Fruit fly (Drosophila melanogaster): ENCODE results near the gene RabGGTb.

RabGGTb gene

DNA sequence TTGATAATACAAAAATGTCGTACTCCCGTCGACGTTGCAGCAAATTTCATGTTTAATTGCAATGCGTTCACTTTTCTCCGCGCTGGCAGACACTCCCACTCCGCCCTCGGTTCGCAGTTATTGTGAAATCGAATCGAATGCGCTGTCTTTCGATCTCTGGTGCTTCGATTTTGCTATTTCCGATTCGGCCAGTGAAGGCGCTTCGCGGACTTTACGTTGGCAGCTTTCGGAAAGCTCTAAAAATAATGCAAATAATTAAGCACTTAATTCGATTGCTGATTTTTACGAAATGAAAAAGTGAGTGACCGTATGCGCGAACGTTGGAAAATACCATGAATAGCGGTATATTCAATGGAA lies 4.7 kb upstream of the RabGGTb start, which contains the start of gene Ifrd1:
TSS of gene Ifrd1 (minus strand) at position 305 of the 357 bp plus-strand sequence.
- TF ChIP-seq nau (GFP tag; optimal IDR thresholded peaks at IDR 0.05), result no peak
- TF ChIP-seq chm (GFP tag; IDR thresholded peaks at IDR 0.05), result peak; percentile 62; the same call in 1 of the 2 replicates
- TF ChIP-seq Deaf1 (tag; optimal IDR thresholded peaks at IDR 0.05), result peak; percentile 5
- TF ChIP-seq ci (GFP tag; IDR thresholded peaks at IDR 0.05), result peak; percentile 5; the same call in 1 of the 3 replicates
- no peak for TF ChIP-seq gro (GFP tag; optimal IDR thresholded peaks at IDR 0.05)
- TF ChIP-seq nerfin-1 (tag; optimal IDR thresholded peaks at IDR 0.05), result no peak
- no peak for TF ChIP-seq Fer2 (tag; optimal IDR thresholded peaks at IDR 0.05)
- no peak for TF ChIP-seq gce (GFP tag; IDR thresholded peaks at IDR 0.05)
- peak; percentile 29 for TF ChIP-seq exex (tag; optimal IDR thresholded peaks at IDR 0.05)
- TF ChIP-seq CG4617 (GFP tag; optimal IDR thresholded peaks at IDR 0.05; ENCODE audit: borderline replicate concordance), result peak; percentile 4
- peak; percentile 38; the same call in 2 of the 4 replicates for TF ChIP-seq chinmo (GFP tag; IDR thresholded peaks at IDR 0.05; ENCODE audit: partially characterized antibody)
- peak; percentile 11 for TF ChIP-seq CG17568 (GFP tag; optimal IDR thresholded peaks at IDR 0.05)
- TF ChIP-seq fd96Cb (tag; optimal IDR thresholded peaks at IDR 0.05), result no peak
- TF ChIP-seq trh (GFP tag; optimal IDR thresholded peaks at IDR 0.05), result no peak
- no peak for TF ChIP-seq CG8290 (GFP tag; optimal IDR thresholded peaks at IDR 0.05)
- peak in 1 of 2 experiments; percentile 36 for TF ChIP-seq CG8290 (tag; optimal IDR thresholded peaks at IDR 0.05)
- TF ChIP-seq CG2199 (GFP tag; IDR thresholded peaks at IDR 0.05), result 0 out of 3 replicates have a peak, but pooled peaks have one; percentile 9
- peak; percentile 82 for TF ChIP-seq MESR4 (GFP tag; optimal IDR thresholded peaks at IDR 0.05)
- 0 out of 2 replicates have a peak, but pooled peaks have one; percentile 13 for TF ChIP-seq rib (GFP tag; IDR thresholded peaks at IDR 0.05)
- no peak for TF ChIP-seq CG8924 (tag; optimal IDR thresholded peaks at IDR 0.05)
- TF ChIP-seq CG7745 (tag; optimal IDR thresholded peaks at IDR 0.05), result peak; percentile 100
- TF ChIP-seq z (GFP tag; IDR thresholded peaks at IDR 0.05), result no peak

dm6 chr2L:2874542-2875194 lies 4.2 kb upstream of the RabGGTb start, which contains the start of gene CG8814:
TSS of gene CG8814 (plus strand) at chr2L:2874890.
- TF ChIP-seq Nf-YA (GFP tag; IDR thresholded peaks at IDR 0.05) (no peak), CG7839 (tag; optimal IDR thresholded peaks at IDR 0.05) (peak; percentile 68), pho (GFP tag; optimal IDR thresholded peaks at IDR 0.05) (peak; percentile 57), CG12104 (GFP tag; optimal IDR thresholded peaks at IDR 0.05) (peak; percentile 68), CG14050 (GFP tag; IDR thresholded peaks at IDR 0.05) (peak; percentile 53; the same call in 2 of the 3 replicates), Nf-YC (tag; optimal IDR thresholded peaks at IDR 0.05) (peak; percentile 80), CG12299 (tag; optimal IDR thresholded peaks at IDR 0.05) (no peak), cg (GFP tag; optimal IDR thresholded peaks at IDR 0.05) (peak; percentile 96), unpg (GFP tag; optimal IDR thresholded peaks at IDR 0.05) (peak; percentile 13), CG6683 (GFP tag; optimal IDR thresholded peaks at IDR 0.05) (no peak), Blimp-1 (GFP tag; optimal IDR thresholded peaks at IDR 0.05) (peak; percentile 27), gce (GFP tag; IDR thresholded peaks at IDR 0.05) (no peak), dmrt11E (tag; optimal IDR thresholded peaks at IDR 0.05) (peak; percentile 51), jigr1 (GFP tag; IDR thresholded peaks at IDR 0.05) (peak; percentile 65; the same call in 2 of the 3 replicates), sna (GFP tag; IDR thresholded peaks at IDR 0.05; ENCODE audit: partially characterized antibody) (no peak), CG4404 (GFP tag; IDR thresholded peaks at IDR 0.05) (peak; percentile 80), org-1 (GFP tag; optimal IDR thresholded peaks at IDR 0.05) (no peak), grau (tag; optimal IDR thresholded peaks at IDR 0.05) (peak; percentile 71), lab (GFP tag; optimal IDR thresholded peaks at IDR 0.05) (peak; percentile 75), row (GFP tag; IDR thresholded peaks at IDR 0.05) (peak; percentile 94), CG3838 (GFP tag; optimal IDR thresholded peaks at IDR 0.05) (no peak), CG8089 (GFP tag; optimal IDR thresholded peaks at IDR 0.05) (no peak), crol (GFP tag; IDR thresholded peaks at IDR 0.05) (peak; percentile 21; the same call in 1 of the 2 replicates), CG11695 (GFP tag; IDR thresholded peaks at IDR 0.05) (no peak), Bgb (GFP tag; IDR thresholded peaks at IDR 0.05; ENCODE audit: partially characterized antibody) (peak; percentile 77), CG6791 (GFP tag; IDR thresholded peaks at IDR 0.05; ENCODE audit: partially characterized antibody) (peak; percentile 75; the same call in 2 of the 3 replicates), cato (GFP tag; optimal IDR thresholded peaks at IDR 0.05; ENCODE audit: borderline replicate concordance) (peak; percentile 48), ham (GFP tag; IDR thresholded peaks at IDR 0.05) (no peak)

Data from whole organism, embryonic.